Fruit fly (Drosophila melanogaster): Measurements from ENCODE around the gene TAF1B.
A peak's percentile ranks its signal among the peaks of the same experiment; 100 is the strongest.

Gene TAF1B

DNA sequence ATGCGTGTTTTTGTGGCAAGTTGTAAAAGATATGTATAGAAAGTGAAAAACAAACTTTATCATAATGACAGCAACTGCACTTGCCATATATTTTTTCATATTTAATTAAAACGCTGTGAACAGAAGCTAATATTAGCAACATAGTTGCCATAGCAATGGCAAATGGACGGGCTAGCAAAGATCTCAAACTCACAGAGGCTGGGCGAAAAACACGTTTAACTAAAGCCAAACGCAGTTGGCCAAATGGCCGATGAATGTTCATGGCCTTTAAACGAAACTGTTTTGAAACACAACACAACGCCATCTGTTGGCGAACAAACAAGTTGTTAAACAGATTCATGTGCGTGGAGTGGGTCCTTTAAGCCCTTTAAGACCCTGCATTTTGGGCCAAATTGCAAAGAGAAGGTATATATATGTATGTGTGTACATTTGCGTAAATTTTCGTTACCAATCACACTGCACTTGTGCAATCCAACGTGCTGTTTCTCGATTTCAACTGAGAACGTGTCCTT, 4.4 kb upstream of the TAF1B start:
- peak; percentile 85 for TF ChIP-seq CTCF (GFP tag; optimal IDR thresholded peaks at IDR 0.05)
- peak; percentile 84 for TF ChIP-seq CG15514 (GFP tag; optimal IDR thresholded peaks at IDR 0.05)
- TF ChIP-seq CG10654 (GFP tag; optimal IDR thresholded peaks at IDR 0.05) = no peak

DNA sequence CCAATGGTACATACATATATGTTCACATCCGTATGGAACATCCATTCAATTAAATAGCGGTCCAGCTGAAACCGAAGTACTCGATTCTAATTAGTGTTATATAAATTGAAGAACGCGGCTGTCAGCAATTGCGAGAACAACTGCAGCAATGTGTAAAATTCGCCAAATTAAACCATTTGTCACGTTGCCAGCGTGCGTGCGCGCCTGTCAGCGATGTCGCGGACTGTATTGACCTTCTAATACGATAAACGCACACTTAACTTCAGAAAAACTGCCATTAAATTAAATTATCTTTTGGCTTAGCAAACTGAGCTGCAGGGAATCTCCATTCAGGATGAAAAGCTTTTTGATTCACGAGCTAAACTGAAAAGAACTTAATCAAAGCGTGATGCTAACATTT, 3.2 kb upstream of the TAF1B start:
- TF ChIP-seq luna (GFP tag; optimal IDR thresholded peaks at IDR 0.05) (no peak), CHES-1-like (GFP tag; optimal IDR thresholded peaks at IDR 0.05) (no peak), Med (GFP tag) (peak; percentile 34), CG4820 (GFP tag; optimal IDR thresholded peaks at IDR 0.05) (no peak), CG11695 (GFP tag; IDR thresholded peaks at IDR 0.05) (peak; percentile 64), sens (GFP tag) (peak; percentile 55)

- no peak for TF ChIP-seq Sry-β (GFP tag; optimal IDR thresholded peaks at IDR 0.05)
- no peak for TF ChIP-seq HHEX (GFP tag; optimal IDR thresholded peaks at IDR 0.05)
- no peak for TF ChIP-seq sug (tag; optimal IDR thresholded peaks at IDR 0.05)
- no peak for TF ChIP-seq Blimp-1 (GFP tag; optimal IDR thresholded peaks at IDR 0.05)
- no peak for TF ChIP-seq gsb-n (tag; optimal IDR thresholded peaks at IDR 0.05)
- peak; percentile 7 for TF ChIP-seq Med (GFP tag)
- TF ChIP-seq Usf (GFP tag; optimal IDR thresholded peaks at IDR 0.05) = no peak
- TF ChIP-seq klu (GFP tag; IDR thresholded peaks at IDR 0.05) = 0 out of 2 replicates have a peak, but pooled peaks have one; percentile 19
- no peak for TF ChIP-seq so (GFP tag; IDR thresholded peaks at IDR 0.05)
- no peak for TF ChIP-seq PHDP (tag; optimal IDR thresholded peaks at IDR 0.05)
- TF ChIP-seq dysf (GFP tag; IDR thresholded peaks at IDR 0.05) = no peak
- TF ChIP-seq CG14050 (GFP tag; IDR thresholded peaks at IDR 0.05) = no peak
- TF ChIP-seq esg (GFP tag; conservative IDR thresholded peaks at IDR 0.05) = no peak
- no peak for TF ChIP-seq CG14965 (GFP tag; optimal IDR thresholded peaks at IDR 0.05; ENCODE audit: borderline replicate concordance)
- no peak for TF ChIP-seq pros (GFP tag; optimal IDR thresholded peaks at IDR 0.05)
- no peak for TF ChIP-seq MESR4 (GFP tag; optimal IDR thresholded peaks at IDR 0.05)
- no peak for TF ChIP-seq Aef1 (GFP tag; IDR thresholded peaks at IDR 0.05)
- peak; percentile 18 for TF ChIP-seq Ets65A (GFP tag)
Observed at dm6 chr3R:10142770-10143169, 1.2 kb downstream of the TAF1B start, which contains the start of gene CG42759. Gene CG42759 (plus strand): TSS chr3R:10143070.

DNA sequence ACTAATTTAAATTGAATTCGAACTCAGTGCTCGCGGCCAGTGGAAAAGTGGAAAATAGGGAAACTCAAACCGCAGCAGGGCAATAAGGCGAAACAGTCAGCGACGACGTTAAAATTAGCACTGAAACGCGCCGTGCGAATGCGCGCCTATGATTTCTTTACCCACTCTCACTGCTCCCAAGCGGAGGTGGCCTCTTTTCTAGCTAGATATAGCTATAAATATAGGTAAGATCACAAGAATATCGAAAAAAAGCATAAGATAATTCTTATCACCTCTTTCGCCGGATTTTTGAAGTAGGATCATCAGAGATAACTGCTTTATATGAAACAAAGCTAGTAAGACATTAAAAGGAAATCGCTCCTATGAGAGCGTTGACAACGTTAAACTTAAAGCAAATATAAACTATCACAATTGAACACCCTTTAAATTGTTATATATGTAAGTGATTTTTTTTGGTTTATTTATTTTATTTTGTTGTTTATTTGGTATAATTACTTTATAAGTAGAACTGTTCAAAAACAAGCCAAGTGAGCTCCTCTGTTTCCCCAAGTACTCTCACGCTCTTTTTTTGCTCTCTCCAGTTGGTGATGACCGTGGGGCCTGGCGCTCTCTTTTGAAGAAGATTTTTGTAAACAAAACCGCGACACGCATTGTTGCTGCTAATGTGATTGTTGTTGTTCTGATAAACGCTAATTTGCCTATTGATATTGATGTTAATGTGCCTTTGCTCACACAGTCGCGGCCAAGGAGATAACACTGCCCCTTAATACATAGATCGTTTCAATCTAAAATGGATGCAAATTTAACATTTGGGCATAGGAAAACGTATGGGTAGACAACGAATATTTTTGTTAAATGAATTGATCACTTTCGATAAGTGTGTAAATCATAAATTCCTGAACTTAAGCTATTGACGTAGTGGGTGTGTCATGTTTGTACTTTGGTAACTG, 4.1 kb downstream of the TAF1B start, which contains the start of gene tws:
Gene tws, minus strand, starts transcription at position 124 of the 950 bp plus-strand sequence.
- TF ChIP-seq inv (GFP tag; IDR thresholded peaks at IDR 0.05; ENCODE audit: partially characterized antibody) (no peak), CG10274 (GFP tag; optimal IDR thresholded peaks at IDR 0.05) (no peak), p53 (GFP tag; optimal IDR thresholded peaks at IDR 0.05) (no peak), CG2129 (GFP tag; IDR thresholded peaks at IDR 0.05; ENCODE audit: partially characterized antibody) (no peak), chm (GFP tag; IDR thresholded peaks at IDR 0.05) (0 out of 2 replicates have a peak, but pooled peaks have one; percentile 46), CG14014 (GFP tag; IDR thresholded peaks at IDR 0.05) (peak; percentile 78), CG2116 (GFP tag; optimal IDR thresholded peaks at IDR 0.05) (no peak), CG15479 (GFP tag; optimal IDR thresholded peaks at IDR 0.05) (no peak), Sin3A (optimal IDR thresholded peaks at IDR 0.05) (no peak), CG15269 (tag; optimal IDR thresholded peaks at IDR 0.05) (peak; percentile 65), Dp (GFP tag; optimal IDR thresholded peaks at IDR 0.05) (no peak), CG4854 (GFP tag; optimal IDR thresholded peaks at IDR 0.05) (no peak), NK7.1 (GFP tag; optimal IDR thresholded peaks at IDR 0.05) (no peak), CG1647 (GFP tag; optimal IDR thresholded peaks at IDR 0.05) (no peak), nau (GFP tag; optimal IDR thresholded peaks at IDR 0.05) (peak; percentile 3), CG12219 (GFP tag; optimal IDR thresholded peaks at IDR 0.05) (peak; percentile 62), CG10979 (tag; optimal IDR thresholded peaks at IDR 0.05) (peak; percentile 29), C15 (GFP tag; IDR thresholded peaks at IDR 0.05) (peak; percentile 23; the same call in 1 of the 3 replicates), CG17328 (GFP tag; IDR thresholded peaks at IDR 0.05) (peak; percentile 23; the same call in 1 of the 2 replicates), CG11456 (GFP tag; IDR thresholded peaks at IDR 0.05) (peak; percentile 52; the same call in 1 of the 3 replicates)
